Worm (Caenorhabditis elegans) whole organism, L4 larva: ENCODE results near the gene ran-3.

Source experiments
- D1046.2 ChIP-seq: fragments of 200-800 bp; sonication (Bioruptor generic); IDR thresholded peaks from 2 replicates; pipeline ENCODE4 v1.3.6; 2022; ENCODE audit warnings: missing genetic modification characterization, missing compliant biosample characterization
- ZK546.5 ChIP-seq, 2 experiments: sonication (generic microtip); optimal IDR thresholded peaks; 2 replicates each; lab custom pipeline; 2017; ENCODE audit warnings: missing biosample characterization in 2 of 2, missing genetic modification characterization in 2 of 2
- aha-1 ChIP-seq: fragments of 150-350 bp; peaks from one replicate; lab custom pipeline; 2014; ENCODE audit warnings: missing biosample characterization, missing genetic modification characterization
- aly-2 ChIP-seq: sonication (generic microtip); optimal IDR thresholded peaks from 2 replicates; lab custom pipeline; 2018; ENCODE audit warnings: missing biosample characterization, missing genetic modification characterization
- ceh-20 ChIP-seq: fragments of 200-800 bp; sonication (Bioruptor generic); IDR thresholded peaks from 2 replicates; pipeline ENCODE4 v1.3.6; 2022; ENCODE audit warnings: missing genetic modification reagents, missing genetic modification characterization, missing compliant biosample characterization
- ceh-28 ChIP-seq: fragments of 150-350 bp; optimal IDR thresholded peaks from 2 replicates; lab custom pipeline; 2014; ENCODE audit warnings: missing biosample characterization, missing genetic modification reagents, missing genetic modification characterization
- cey-2 ChIP-seq: sonication (generic microtip); optimal IDR thresholded peaks from 3 replicates; lab custom pipeline; 2017; ENCODE audit warnings: missing genetic modification characterization, mild to moderate bottlenecking, missing compliant biosample characterization, antibody characterized with exemption, borderline replicate concordance; ENCODE audit not compliant: insufficient read depth
- ctbp-1 ChIP-seq: fragments of 200-800 bp; sonication (Bioruptor generic); IDR thresholded peaks from 2 replicates; pipeline ENCODE4 v1.3.6; 2022; ENCODE audit warnings: missing genetic modification reagents, missing genetic modification characterization, missing compliant biosample characterization
- daf-19 ChIP-seq: fragments of 200-800 bp; sonication (Bioruptor generic); conservative IDR thresholded peaks from 2 replicates; pipeline ENCODE4 v1.3.6; 2022; ENCODE audit warnings: missing genetic modification characterization, missing compliant biosample characterization
- daf-8 ChIP-seq: fragments of 200-800 bp; sonication (Bioruptor generic); IDR thresholded peaks from 2 replicates; pipeline ENCODE4 v1.3.6; 2022; ENCODE audit warnings: missing genetic modification characterization, missing compliant biosample characterization
- egl-27 ChIP-seq: sonication (generic microtip); optimal IDR thresholded peaks from 3 replicates; lab custom pipeline; 2017; ENCODE audit warnings: missing biosample characterization, missing genetic modification reagents, missing genetic modification characterization
- egl-43 ChIP-seq: fragments of 200-800 bp; sonication (Bioruptor generic); IDR thresholded peaks from 2 replicates; pipeline ENCODE4 v1.3.6; 2022; ENCODE audit warnings: missing genetic modification reagents, missing genetic modification characterization, missing compliant biosample characterization
- fkh-10 ChIP-seq: fragments of 150-350 bp; optimal IDR thresholded peaks from 2 replicates; lab custom pipeline; 2014; ENCODE audit warnings: missing biosample characterization, missing genetic modification reagents, missing genetic modification characterization
- hlh-11 ChIP-seq: fragments of 200-800 bp; sonication (Bioruptor generic); optimal IDR thresholded peaks from 2 replicates; lab custom pipeline; 2018; ENCODE audit warnings: mild to moderate bottlenecking, missing genetic modification characterization, missing compliant biosample characterization
- hlh-30 ChIP-seq: sonication (generic microtip); optimal IDR thresholded peaks from 2 replicates; lab custom pipeline; 2017; ENCODE audit warnings: antibody characterized with exemption, mild to moderate bottlenecking, missing genetic modification characterization, missing compliant biosample characterization; ENCODE audit not compliant: insufficient read depth
- hmg-1.1 ChIP-seq: fragments of 200-800 bp; sonication (Bioruptor generic); IDR thresholded peaks from 2 replicates; pipeline ENCODE4 v1.3.6; 2022; ENCODE audit warnings: missing genetic modification reagents, missing genetic modification characterization, missing compliant biosample characterization
- lin-13 ChIP-seq: fragments of 150-350 bp; optimal IDR thresholded peaks from 2 replicates; lab custom pipeline; 2014; ENCODE audit warnings: missing biosample characterization, missing genetic modification reagents, missing genetic modification characterization
- lsy-2 ChIP-seq, 2 experiments: fragments of 150-350 bp in 1 of 2; sonication (generic microtip) in 1 of 2; optimal IDR thresholded peaks; 2 replicates each; lab custom pipeline; 2014 to 2017; ENCODE audit warnings: missing biosample characterization in 2 of 2, missing genetic modification characterization in 2 of 2
- madf-5 ChIP-seq, 2 experiments: fragments of 200-800 bp; sonication (Bioruptor generic); IDR thresholded peaks; 2 replicates each; pipeline ENCODE4 v1.3.6; 2022; ENCODE audit warnings: missing compliant biosample characterization in 2 of 2, missing genetic modification characterization in 2 of 2
- mdt-29 ChIP-seq: fragments of 200-800 bp; sonication (Bioruptor generic); IDR thresholded peaks from 2 replicates; pipeline ENCODE4 v1.3.6; 2022; ENCODE audit warnings: missing genetic modification reagents, missing genetic modification characterization, missing compliant biosample characterization
- mxl-2 ChIP-seq: fragments of 200-800 bp; sonication (Bioruptor generic); conservative IDR thresholded peaks from 2 replicates; pipeline ENCODE4 v1.3.6; 2022; ENCODE audit warnings: missing genetic modification reagents, missing genetic modification characterization, missing compliant biosample characterization
- nhr-10 ChIP-seq: fragments of 150-350 bp; optimal IDR thresholded peaks from 2 replicates; lab custom pipeline; 2014; ENCODE audit warnings: missing biosample characterization, missing genetic modification characterization
- nhr-42 ChIP-seq: fragments of 200-800 bp; sonication (Bioruptor generic); IDR thresholded peaks from 2 replicates; pipeline ENCODE4 v1.3.6; 2022; ENCODE audit warnings: missing genetic modification characterization, missing compliant biosample characterization
- php-3 ChIP-seq: fragments of 200-800 bp; sonication (Bioruptor generic); IDR thresholded peaks from 2 replicates; pipeline ENCODE4 v1.3.6; 2022; ENCODE audit warnings: missing genetic modification reagents, missing genetic modification characterization, missing compliant biosample characterization
- saeg-2 ChIP-seq: fragments of 200-800 bp; sonication (Bioruptor generic); IDR thresholded peaks from 2 replicates; pipeline ENCODE4 v1.3.6; 2022; ENCODE audit warnings: missing genetic modification reagents, missing genetic modification characterization, missing compliant biosample characterization
- skn-1 ChIP-seq: fragments of 150-350 bp; optimal IDR thresholded peaks from 2 replicates; lab custom pipeline; 2014; ENCODE audit warnings: missing biosample characterization, missing genetic modification characterization
- spr-3 ChIP-seq: fragments of 200-800 bp; sonication (Bioruptor generic); optimal IDR thresholded peaks from 2 replicates; lab custom pipeline; 2018; ENCODE audit warnings: mild to moderate bottlenecking, missing genetic modification characterization, missing compliant biosample characterization
- tag-97 ChIP-seq: fragments of 200-800 bp; sonication (Bioruptor generic); IDR thresholded peaks from 2 replicates; pipeline ENCODE4 v1.3.6; 2022; ENCODE audit warnings: missing genetic modification characterization, missing compliant biosample characterization
- tra-1 ChIP-seq: fragments of 200-800 bp; sonication (Bioruptor generic); IDR thresholded peaks from 2 replicates; pipeline ENCODE4 v1.3.6; 2022; ENCODE audit warnings: missing genetic modification reagents, missing genetic modification characterization, missing compliant biosample characterization
- unc-130 ChIP-seq: sonication (generic microtip); optimal IDR thresholded peaks from 2 replicates; lab custom pipeline; 2016; ENCODE audit warnings: missing genetic modification reagents, missing genetic modification characterization, missing compliant biosample characterization
- unc-62 ChIP-seq, 3 experiments: fragments of 150-350 bp in 1 of 3; sonication (generic microtip); optimal IDR thresholded peaks in 2 of 3; peaks in 1 of 3; 1 replicate in 1 of 3; 2 replicates in 2 of 3; lab custom pipeline; 2014 to 2017; ENCODE audit warnings: missing biosample characterization in 3 of 3, missing genetic modification characterization in 3 of 3, missing genetic modification reagents in 3 of 3, missing genotype in 1 of 3
- zag-1 ChIP-seq: fragments of 150-350 bp; optimal IDR thresholded peaks from 2 replicates; lab custom pipeline; 2014; ENCODE audit warnings: missing biosample characterization, missing genetic modification characterization
- zfp-2 ChIP-seq: sonication (generic microtip); optimal IDR thresholded peaks from 2 replicates; lab custom pipeline; 2016; ENCODE audit warnings: mild to moderate bottlenecking, missing genetic modification characterization, missing compliant biosample characterization
- zip-11 ChIP-seq: fragments of 200-800 bp; sonication (Bioruptor generic); IDR thresholded peaks from 2 replicates; pipeline ENCODE4 v1.3.6; 2022; ENCODE audit warnings: missing genetic modification characterization, missing compliant biosample characterization

ran-3 gene

DNA sequence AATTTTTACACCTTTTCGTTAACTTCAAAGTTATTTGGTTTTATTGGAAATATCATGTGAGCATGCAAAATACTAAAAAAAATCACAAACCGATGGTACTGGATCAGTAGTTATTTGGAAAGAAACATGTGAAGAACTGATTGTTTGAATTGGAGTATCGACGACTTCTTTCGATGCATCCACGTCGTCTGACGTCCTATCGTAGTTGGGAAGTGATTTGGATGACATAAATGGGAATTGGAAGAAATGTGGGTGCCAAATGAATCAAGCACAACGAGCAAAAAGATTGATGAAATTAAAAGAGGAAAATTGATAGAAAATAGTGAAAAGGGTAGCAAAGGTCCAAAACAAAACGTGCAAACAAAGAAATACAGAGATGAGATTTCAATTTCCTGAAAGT, 3.6 kb downstream of the ran-3 start, which contains the start of gene shw-1:
shw-1 (minus strand) TSS at position 228 of the 400 bp plus-strand sequence.
- TF ChIP-seq aha-1 = peak; percentile 55
- no peak for TF ChIP-seq daf-19 (GFP tag; lab: Robert Waterston, UW)
- peak in 1 of 2 experiments; percentile 78 for TF ChIP-seq unc-62 (GFP tag; optimal IDR thresholded peaks at IDR 0.05 in 1 of 2; lab: Kevin White, UChicago)
- no peak for TF ChIP-seq unc-62 (tag; optimal IDR thresholded peaks at IDR 0.05; lab: Kevin White, UChicago)

DNA sequence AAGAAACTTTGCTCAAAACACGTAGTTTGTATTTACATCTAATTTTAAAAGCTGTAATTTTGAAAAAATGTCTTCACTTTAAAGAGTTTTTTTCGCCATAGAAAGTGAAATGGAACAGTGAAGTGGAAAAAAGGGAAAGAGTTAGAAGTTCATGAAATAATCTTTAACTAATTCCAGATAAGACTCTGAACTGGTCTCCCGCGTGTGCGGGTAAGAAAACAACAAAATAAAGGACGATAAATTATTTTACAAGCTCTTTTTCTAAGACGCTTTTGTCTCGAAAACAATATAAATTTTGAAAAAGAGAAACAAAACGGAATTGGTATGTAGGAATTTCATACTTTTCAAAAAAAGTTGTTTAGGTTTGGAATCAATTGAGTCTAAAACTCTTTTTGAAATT, 8.2 kb downstream of the ran-3 start:
- TF ChIP-seq unc-62 (GFP tag; optimal IDR thresholded peaks at IDR 0.05 in 1 of 2; lab: Kevin White, UChicago) = peak in 1 of 2 experiments; percentile 77
- TF ChIP-seq unc-62 (tag; optimal IDR thresholded peaks at IDR 0.05; lab: Kevin White, UChicago) = no peak
- no peak for TF ChIP-seq zip-11 (GFP tag; lab: Robert Waterston, UW)
- TF ChIP-seq, all 104 proteins: peak for 1

DNA sequence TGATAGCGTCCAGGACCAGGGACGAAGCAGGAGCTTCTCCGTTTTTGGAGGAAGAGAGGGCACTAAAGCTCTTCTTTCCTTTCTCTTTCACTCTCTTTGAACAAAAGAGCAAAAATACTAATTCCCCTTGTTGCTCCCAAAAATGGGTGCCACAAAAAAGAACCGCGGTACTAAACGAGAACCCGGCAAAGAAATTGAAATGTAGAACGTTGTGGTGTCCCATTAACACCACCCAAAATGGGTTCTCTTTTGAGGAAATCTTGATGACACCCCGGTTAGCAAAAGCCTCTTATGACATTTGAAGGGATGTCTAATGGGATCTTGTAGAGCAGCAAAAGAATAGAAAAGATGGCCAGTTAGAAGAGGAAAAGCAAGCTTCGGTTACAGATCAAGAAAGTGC, 10.1 kb downstream of the ran-3 start:
- TF ChIP-seq madf-5 (GFP tag; IDR thresholded peaks at IDR 0.05; lab: Robert Waterston, UW) (no peak), unc-62 (GFP tag; optimal IDR thresholded peaks at IDR 0.05 in 1 of 2; lab: Kevin White, UChicago) (peak in 1 of 2 experiments; percentile 30), unc-62 (tag; optimal IDR thresholded peaks at IDR 0.05; lab: Kevin White, UChicago) (no peak), nhr-10 (no peak), cey-2 (tag; lab: Kevin White, UChicago) (no peak), ceh-28 (no peak), egl-27 (tag; lab: Kevin White, UChicago) (no peak), daf-8 (GFP tag; lab: Robert Waterston, UW) (no peak), unc-130 (GFP tag; lab: Kevin White, UChicago) (no peak), nhr-42 (GFP tag; lab: Robert Waterston, UW) (no peak), aha-1 (peak; percentile 91), tag-97 (GFP tag; lab: Robert Waterston, UW) (no peak), lin-13 (GFP tag; lab: Kevin White, UChicago) (no peak)

DNA sequence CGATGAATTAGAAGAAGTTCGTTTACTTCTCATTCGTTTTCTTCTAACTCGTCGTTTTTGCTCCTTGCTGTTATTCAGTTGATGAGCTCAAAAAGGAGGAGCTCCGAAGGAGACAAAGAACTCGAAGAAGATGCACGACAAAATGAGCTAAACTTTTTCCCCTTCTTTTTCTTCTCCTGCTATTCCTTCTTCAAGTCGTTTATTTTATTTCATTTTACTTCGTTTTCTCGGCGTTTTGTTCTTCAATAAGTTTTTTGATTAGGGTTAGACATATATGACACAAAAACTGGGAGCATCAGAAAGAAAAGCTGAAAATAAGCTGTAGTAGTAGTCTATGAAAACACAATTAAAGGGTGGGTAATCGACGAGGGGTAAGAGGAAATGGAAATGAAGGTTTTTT, 12.8 kb downstream of the ran-3 start:
- TF ChIP-seq fkh-10 (GFP tag; lab: Kevin White, UChicago) = peak; percentile 67
- TF ChIP-seq mdt-29 (GFP tag; lab: Robert Waterston, UW) = no peak

DNA sequence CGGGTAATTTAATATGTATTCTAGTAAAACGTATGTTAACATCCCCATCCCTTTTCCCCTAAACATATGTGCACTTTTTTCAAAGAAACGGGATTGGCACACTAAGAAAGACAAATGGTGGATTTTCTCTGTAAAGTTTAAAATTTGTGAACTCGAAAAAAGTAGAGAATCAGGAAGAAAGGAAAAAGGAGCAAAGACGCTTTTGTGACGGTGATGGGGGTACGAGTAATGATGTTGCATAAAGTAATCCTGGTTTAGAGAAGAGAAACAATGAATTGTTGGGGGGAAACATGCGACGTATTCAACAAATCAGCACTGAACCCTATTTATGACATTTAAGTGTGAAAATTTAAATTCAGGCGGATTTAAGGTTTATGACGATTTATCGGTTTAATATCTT, 13.4 kb downstream of the ran-3 start:
- peak in 1 of 2 experiments; percentile 67 for TF ChIP-seq unc-62 (GFP tag; optimal IDR thresholded peaks at IDR 0.05 in 1 of 2; lab: Kevin White, UChicago)
- no peak for TF ChIP-seq unc-62 (tag; optimal IDR thresholded peaks at IDR 0.05; lab: Kevin White, UChicago)
- TF ChIP-seq skn-1 = no peak

DNA sequence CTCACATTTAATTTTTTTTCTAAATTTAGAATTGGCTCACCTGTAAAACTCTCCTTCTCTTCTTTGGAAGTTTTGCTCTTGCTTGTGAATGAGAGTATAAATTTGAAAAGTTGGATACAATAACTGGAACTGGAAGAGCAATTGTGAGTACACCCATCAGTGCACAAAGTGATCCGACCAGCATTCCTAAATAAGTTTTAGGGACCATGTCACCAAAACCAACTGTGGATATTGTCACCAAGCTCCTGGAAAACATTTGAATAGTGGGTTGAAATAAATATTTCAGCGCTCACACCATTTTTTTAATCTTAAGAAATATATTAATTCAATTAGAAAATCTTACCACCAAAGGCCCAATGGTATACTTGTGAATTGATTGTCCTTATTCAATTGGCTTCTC, 16.5 kb downstream of the ran-3 start:
- TF ChIP-seq zfp-2 = no peak
- TF ChIP-seq hlh-30 (tag; lab: Kevin White, UChicago) = no peak
- no peak for TF ChIP-seq hmg-1.1 (GFP tag; lab: Robert Waterston, UW)
- no peak for TF ChIP-seq hlh-11 (tag; lab: Kevin White, UChicago)
- peak in 1 of 2 experiments; percentile 79 for TF ChIP-seq unc-62 (GFP tag; optimal IDR thresholded peaks at IDR 0.05 in 1 of 2; lab: Kevin White, UChicago)
- no peak for TF ChIP-seq unc-62 (tag; optimal IDR thresholded peaks at IDR 0.05; lab: Kevin White, UChicago)
- no peak for TF ChIP-seq ceh-20 (GFP tag; lab: Robert Waterston, UW)
- TF ChIP-seq spr-3 = no peak
- TF ChIP-seq aha-1 = peak; percentile 97
- TF ChIP-seq php-3 = no peak
- TF ChIP-seq nhr-42 (GFP tag; lab: Robert Waterston, UW) = no peak
- no peak for TF ChIP-seq tra-1
- no peak for TF ChIP-seq ctbp-1 (GFP tag; lab: Robert Waterston, UW)

DNA sequence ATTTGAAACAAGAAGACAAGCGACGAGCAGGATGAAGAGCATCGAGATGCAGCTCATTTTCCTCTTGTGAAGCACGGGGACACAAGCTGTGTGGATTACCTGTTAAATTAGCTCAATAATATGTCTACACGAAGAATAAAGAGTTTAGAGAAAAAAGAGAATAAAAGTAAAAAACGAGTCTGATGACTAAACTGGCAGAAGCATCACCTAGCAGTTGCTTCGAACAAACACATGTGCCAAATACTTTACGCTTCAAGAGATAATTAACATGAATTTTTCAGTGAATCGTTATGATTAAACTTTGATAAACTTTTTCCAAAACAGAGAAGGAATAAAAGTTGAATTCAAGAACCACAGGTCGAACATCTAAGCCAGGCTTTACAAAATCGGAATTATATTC, 29.6 kb downstream of the ran-3 start, which contains the start of gene nlp-55:
nlp-55 (minus strand) TSS at position 101 of the 400 bp plus-strand sequence.
- TF ChIP-seq mxl-2 (no peak), nhr-42 (GFP tag; lab: Robert Waterston, UW) (no peak), zfp-2 (no peak), zag-1 (no peak), D1046.2 (GFP tag; lab: Robert Waterston, UW) (no peak), hlh-11 (tag; lab: Kevin White, UChicago) (no peak), aha-1 (no peak), saeg-2 (GFP tag; lab: Robert Waterston, UW) (no peak), egl-43 (GFP tag; lab: Robert Waterston, UW) (no peak), lsy-2 (tag; optimal IDR thresholded peaks at IDR 0.05; lab: Kevin White, UChicago) (no peak), ZK546.5 (tag; optimal IDR thresholded peaks at IDR 0.05; lab: Kevin White, UChicago) (no peak), aly-2 (tag; lab: Kevin White, UChicago) (no peak)
- TF ChIP-seq, all 104 proteins: peak for 0
